Worm (Caenorhabditis elegans): ENCODE data around the gene T04F8.3.
A peak's percentile ranks its signal among the peaks of the same experiment; 100 is the strongest.

T04F8.3 gene

ce11 chrX:11664184-11664583 lies 5.8 kb downstream of the T04F8.3 start:
- TF ChIP-seq pha-4 (tag; optimal IDR thresholded peaks at IDR 0.05), result peak; percentile 43
- TF ChIP-seq unc-62 (GFP tag; optimal IDR thresholded peaks at IDR 0.05), result no peak

- TF ChIP-seq lin-13 (tag; optimal IDR thresholded peaks at IDR 0.05) (no peak), cnd-1 (tag; optimal IDR thresholded peaks at IDR 0.05) (no peak), drap-1 (GFP tag; optimal IDR thresholded peaks at IDR 0.05) (no peak), ceh-39 (tag; optimal IDR thresholded peaks at IDR 0.05) (no peak), nhr-76 (tag; optimal IDR thresholded peaks at IDR 0.05) (no peak), unc-62 (GFP tag; optimal IDR thresholded peaks at IDR 0.05) (no peak)
Measured at ce11 chrX:11665522-11666017, 7.1 kb downstream of the T04F8.3 start.

ce11 chrX:11666545-11667177 lies 8.2 kb downstream of the T04F8.3 start, which contains the start of gene noca-2:
Gene noca-2 (plus strand): TSS chrX:11667127.
- TF ChIP-seq bed-3 (GFP tag; optimal IDR thresholded peaks at IDR 0.05), result no peak
- TF ChIP-seq tbx-8 (GFP tag; optimal IDR thresholded peaks at IDR 0.05), result no peak
- TF ChIP-seq snpc-4 (tag; optimal IDR thresholded peaks at IDR 0.05), result no peak
- peak; percentile 16 for TF ChIP-seq unc-120 (tag; optimal IDR thresholded peaks at IDR 0.05; ENCODE audit: poor library complexity, severe bottlenecking)
- no peak for TF ChIP-seq nhr-28 (tag; optimal IDR thresholded peaks at IDR 0.05)
- no peak for TF ChIP-seq mls-2 (tag; optimal IDR thresholded peaks at IDR 0.05)
- TF ChIP-seq ceh-83 (GFP tag; optimal IDR thresholded peaks at IDR 0.05), result no peak
- TF ChIP-seq nhr-237 (tag; optimal IDR thresholded peaks at IDR 0.05), result no peak
- peak; percentile 83 for TF ChIP-seq ham-2 (GFP tag; optimal IDR thresholded peaks at IDR 0.05)
- peak; percentile 23 for TF ChIP-seq hlh-1 (tag; optimal IDR thresholded peaks at IDR 0.05)
- TF ChIP-seq cnd-1 (tag; optimal IDR thresholded peaks at IDR 0.05), result no peak
- no peak for TF ChIP-seq nhr-2 (tag; optimal IDR thresholded peaks at IDR 0.05)
- TF ChIP-seq ceh-39 (tag; optimal IDR thresholded peaks at IDR 0.05), result no peak
- TF ChIP-seq lin-13 (tag; optimal IDR thresholded peaks at IDR 0.05), result no peak
- no peak for TF ChIP-seq nhr-12 (tag; optimal IDR thresholded peaks at IDR 0.05)
- no peak for TF ChIP-seq elt-3 (tag; optimal IDR thresholded peaks at IDR 0.05)
- TF ChIP-seq mep-1 (tag; optimal IDR thresholded peaks at IDR 0.05), result peak; percentile 12
- TF ChIP-seq ceh-43 (GFP tag; optimal IDR thresholded peaks at IDR 0.05), result no peak
- no peak for TF ChIP-seq unc-39 (tag; optimal IDR thresholded peaks at IDR 0.05)
- TF ChIP-seq drap-1 (GFP tag; optimal IDR thresholded peaks at IDR 0.05), result no peak
- no peak for TF ChIP-seq nhr-76 (tag; optimal IDR thresholded peaks at IDR 0.05)
- peak; percentile 83 for TF ChIP-seq ces-1 (GFP tag; optimal IDR thresholded peaks at IDR 0.05)
- peak; percentile 25 for TF ChIP-seq lsy-2 (tag; optimal IDR thresholded peaks at IDR 0.05)
- TF ChIP-seq lin-32 (GFP tag; optimal IDR thresholded peaks at IDR 0.05), result no peak
- no peak for TF ChIP-seq unc-62 (GFP tag; optimal IDR thresholded peaks at IDR 0.05)
- TF ChIP-seq sem-2 (GFP tag; optimal IDR thresholded peaks at IDR 0.05), result no peak
- no peak for TF ChIP-seq pha-4 (tag; optimal IDR thresholded peaks at IDR 0.05)
- no peak for TF ChIP-seq M03D4.4 (tag; optimal IDR thresholded peaks at IDR 0.05)
- no peak for TF ChIP-seq elt-1 (tag; optimal IDR thresholded peaks at IDR 0.05; ENCODE audit: borderline replicate concordance, insufficient read depth)
- no peak for TF ChIP-seq ztf-11 (tag; optimal IDR thresholded peaks at IDR 0.05)
- TF ChIP-seq sptf-1 (tag; optimal IDR thresholded peaks at IDR 0.05), result no peak
- no peak for TF ChIP-seq blmp-1 (tag; optimal IDR thresholded peaks at IDR 0.05)
- no peak for TF ChIP-seq flh-1 (GFP tag; optimal IDR thresholded peaks at IDR 0.05)
- no peak for TF ChIP-seq zip-8 (tag; optimal IDR thresholded peaks at IDR 0.05)
- TF ChIP-seq mab-5 (tag; optimal IDR thresholded peaks at IDR 0.05), result no peak

ce11 chrX:11673063-11673759 lies 14.8 kb downstream of the T04F8.3 start:
- TF ChIP-seq tbx-8 (GFP tag; optimal IDR thresholded peaks at IDR 0.05), result no peak
- no peak for TF ChIP-seq sem-2 (GFP tag; optimal IDR thresholded peaks at IDR 0.05)
- TF ChIP-seq elt-3 (tag; optimal IDR thresholded peaks at IDR 0.05), result no peak
- TF ChIP-seq unc-120 (tag; optimal IDR thresholded peaks at IDR 0.05; ENCODE audit: poor library complexity, severe bottlenecking), result no peak
- no peak for TF ChIP-seq nhr-76 (tag; optimal IDR thresholded peaks at IDR 0.05)
- no peak for TF ChIP-seq pha-4 (tag; optimal IDR thresholded peaks at IDR 0.05)
- TF ChIP-seq mls-2 (tag; optimal IDR thresholded peaks at IDR 0.05), result no peak
- no peak for TF ChIP-seq bed-3 (GFP tag; optimal IDR thresholded peaks at IDR 0.05)
- no peak for TF ChIP-seq mep-1 (tag; optimal IDR thresholded peaks at IDR 0.05)
- TF ChIP-seq cnd-1 (tag; optimal IDR thresholded peaks at IDR 0.05), result peak; percentile 82
- no peak for TF ChIP-seq ceh-83 (GFP tag; optimal IDR thresholded peaks at IDR 0.05)
- TF ChIP-seq lin-32 (GFP tag; optimal IDR thresholded peaks at IDR 0.05), result peak; percentile 85
- no peak for TF ChIP-seq nhr-12 (tag; optimal IDR thresholded peaks at IDR 0.05)
- TF ChIP-seq ces-1 (GFP tag; optimal IDR thresholded peaks at IDR 0.05), result peak; percentile 65
- no peak for TF ChIP-seq lin-13 (tag; optimal IDR thresholded peaks at IDR 0.05)
- TF ChIP-seq unc-39 (tag; optimal IDR thresholded peaks at IDR 0.05), result no peak
- TF ChIP-seq unc-62 (GFP tag; optimal IDR thresholded peaks at IDR 0.05), result no peak
- TF ChIP-seq drap-1 (GFP tag; optimal IDR thresholded peaks at IDR 0.05), result no peak
- TF ChIP-seq nhr-2 (tag; optimal IDR thresholded peaks at IDR 0.05), result no peak
- TF ChIP-seq nhr-237 (tag; optimal IDR thresholded peaks at IDR 0.05), result no peak
- TF ChIP-seq blmp-1 (tag; optimal IDR thresholded peaks at IDR 0.05), result no peak
- TF ChIP-seq lsy-2 (tag; optimal IDR thresholded peaks at IDR 0.05), result no peak
- no peak for TF ChIP-seq snpc-4 (tag; optimal IDR thresholded peaks at IDR 0.05)
- TF ChIP-seq ceh-39 (tag; optimal IDR thresholded peaks at IDR 0.05), result no peak
- no peak for TF ChIP-seq hlh-1 (tag; optimal IDR thresholded peaks at IDR 0.05)
